Fruit fly (Drosophila melanogaster) whole organism, embryonic: ENCODE measurements around the gene Pk34A.

ENCODE experiments used
- Asciz ChIP-seq: fragments of 200-800 bp; sonication (Bioruptor generic); optimal IDR thresholded peaks from 2 replicates; lab custom pipeline; 2017; ENCODE audit warnings: missing biosample characterization, mild to moderate bottlenecking, missing genetic modification characterization, missing genetic modification reagents
- BEAF-32 ChIP-seq: fragments of 200-800 bp; sonication (Bioruptor generic); optimal IDR thresholded peaks from 3 replicates; lab custom pipeline; 2017; ENCODE audit warnings: missing biosample characterization, missing genetic modification characterization, mild to moderate bottlenecking, moderate library complexity, missing genetic modification reagents
- Blimp-1 ChIP-seq: fragments of 200-800 bp; sonication (Bioruptor generic); optimal IDR thresholded peaks from 3 replicates; lab custom pipeline; 2018; ENCODE audit warnings: missing biosample characterization, missing genetic modification characterization, mild to moderate bottlenecking, moderate library complexity, missing genetic modification reagents
- C15 ChIP-seq: fragments of 200-800 bp; sonication (Bioruptor generic); IDR thresholded peaks from 3 replicates; pipeline ENCODE4 v1.3.6; 2022; ENCODE audit warnings: missing biosample characterization, missing genetic modification characterization
- CG10209 ChIP-seq: fragments of 200-800 bp; sonication (Bioruptor generic); optimal IDR thresholded peaks from 3 replicates; lab custom pipeline; 2017; ENCODE audit warnings: missing biosample characterization, mild to moderate bottlenecking, missing genetic modification characterization, missing genetic modification reagents
- CG12071 ChIP-seq: fragments of 200-800 bp; sonication (Bioruptor generic); optimal IDR thresholded peaks from 3 replicates; lab custom pipeline; 2018; ENCODE audit warnings: missing biosample characterization, mild to moderate bottlenecking, missing genetic modification characterization
- CG14441 ChIP-seq: fragments of 200-800 bp; sonication (Bioruptor generic); IDR thresholded peaks from 2 replicates; pipeline ENCODE4 v1.3.6; 2022; ENCODE audit warnings: missing biosample characterization, missing genetic modification characterization
- CG14667 ChIP-seq: fragments of 200-800 bp; sonication (Bioruptor generic); IDR thresholded peaks from 2 replicates; pipeline ENCODE4 v1.3.6; 2022; ENCODE audit warnings: missing biosample characterization, missing genetic modification characterization
- CG15514 ChIP-seq: fragments of 200-800 bp; sonication (Bioruptor generic); optimal IDR thresholded peaks from 3 replicates; lab custom pipeline; 2017; ENCODE audit warnings: missing biosample characterization, missing genetic modification characterization, mild to moderate bottlenecking, moderate library complexity, missing genetic modification reagents
- CG1603 ChIP-seq: fragments of 200-800 bp; sonication (Bioruptor generic); optimal IDR thresholded peaks from 2 replicates; lab custom pipeline; 2019; ENCODE audit warnings: missing biosample characterization, mild to moderate bottlenecking, missing genetic modification characterization, moderate library complexity
- CG17829 ChIP-seq: fragments of 200-800 bp; optimal IDR thresholded peaks from 2 replicates; lab custom pipeline; 2019; ENCODE audit warnings: missing biosample characterization, mild to moderate bottlenecking, missing genetic modification characterization, moderate library complexity
- CG18599 ChIP-seq: fragments of 200-800 bp; sonication (Bioruptor generic); optimal IDR thresholded peaks from 3 replicates; lab custom pipeline; 2017; ENCODE audit warnings: missing biosample characterization, missing genetic modification characterization, mild to moderate bottlenecking, moderate library complexity, missing genetic modification reagents
- CG31441 ChIP-seq: fragments of 200-800 bp; sonication (Bioruptor generic); IDR thresholded peaks from 2 replicates; pipeline ENCODE4 v1.3.6; 2022; ENCODE audit warnings: missing biosample characterization, missing genetic modification characterization
- CG32772 ChIP-seq: fragments of 200-800 bp; sonication (Bioruptor generic); IDR thresholded peaks from 2 replicates; pipeline ENCODE4 v1.3.6; 2022; ENCODE audit warnings: missing biosample characterization, missing genetic modification characterization
- CG3281 ChIP-seq: fragments of 200-800 bp; sonication (Bioruptor generic); optimal IDR thresholded peaks from 3 replicates; lab custom pipeline; 2017; ENCODE audit warnings: missing biosample characterization, mild to moderate bottlenecking, missing genetic modification characterization
- CG34376 ChIP-seq: fragments of 200-800 bp; sonication (Bioruptor generic); optimal IDR thresholded peaks from 2 replicates; lab custom pipeline; 2018; ENCODE audit warnings: missing biosample characterization, mild to moderate bottlenecking, missing genetic modification characterization
- CG7745 ChIP-seq: fragments of 200-800 bp; sonication (Bioruptor generic); optimal IDR thresholded peaks from 2 replicates; lab custom pipeline; 2018; ENCODE audit warnings: missing biosample characterization, mild to moderate bottlenecking, missing genetic modification characterization, moderate library complexity
- CG7839 ChIP-seq: fragments of 200-800 bp; sonication (Bioruptor generic); optimal IDR thresholded peaks from 3 replicates; lab custom pipeline; 2018; ENCODE audit warnings: missing biosample characterization, mild to moderate bottlenecking, missing genetic modification characterization, moderate library complexity
- CG7987 ChIP-seq: fragments of 200-800 bp; sonication (Bioruptor generic); optimal IDR thresholded peaks from 2 replicates; lab custom pipeline; 2018; ENCODE audit warnings: missing biosample characterization, mild to moderate bottlenecking, missing genetic modification characterization, moderate library complexity
- CG8478 ChIP-seq: fragments of >200 bp; optimal IDR thresholded peaks from 2 replicates; lab custom pipeline; 2018
- CoRest ChIP-seq: fragments of 200-800 bp; sonication (Bioruptor generic); optimal IDR thresholded peaks from 3 replicates; lab custom pipeline; 2018; ENCODE audit warnings: missing biosample characterization, mild to moderate bottlenecking, missing genetic modification characterization, moderate library complexity
- D19B ChIP-seq: fragments of 200-800 bp; sonication (Bioruptor generic); optimal IDR thresholded peaks from 2 replicates; lab custom pipeline; 2017; ENCODE audit warnings: missing biosample characterization, mild to moderate bottlenecking, missing genetic modification characterization
- Ets65A ChIP-seq: fragments of 200-800 bp; sonication (Bioruptor generic); peaks from one replicate; lab custom pipeline; 2016; ENCODE audit warnings: missing biosample characterization, missing genetic modification characterization
- Ets97D ChIP-seq: fragments of 200-800 bp; sonication (Bioruptor generic); optimal IDR thresholded peaks from 3 replicates; lab custom pipeline; 2016; ENCODE audit warnings: missing biosample characterization, missing genetic modification characterization
- Fer1 ChIP-seq: fragments of 200-800 bp; sonication (Bioruptor generic); optimal IDR thresholded peaks from 2 replicates; lab custom pipeline; 2017; ENCODE audit warnings: missing biosample characterization, mild to moderate bottlenecking, missing genetic modification characterization
- GATAe ChIP-seq: fragments of 200-800 bp; sonication (Bioruptor generic); conservative IDR thresholded peaks from 2 replicates; pipeline ENCODE4 v1.3.6; 2022; ENCODE audit warnings: missing biosample characterization, missing genetic modification characterization
- Lhr ChIP-seq: fragments of 200-800 bp; sonication (Bioruptor generic); optimal IDR thresholded peaks from 3 replicates; lab custom pipeline; 2017; ENCODE audit warnings: mild to moderate bottlenecking, missing biosample characterization, missing genetic modification reagents, missing genetic modification characterization
- Meics ChIP-seq: fragments of 200-800 bp; sonication (Bioruptor generic); optimal IDR thresholded peaks from 2 replicates; lab custom pipeline; 2017; ENCODE audit warnings: missing biosample characterization, mild to moderate bottlenecking, missing genetic modification characterization
- Pdp1 ChIP-seq, 2 experiments: fragments of 200-800 bp; sonication (Bioruptor generic); optimal IDR thresholded peaks; 3 replicates each; lab custom pipeline; 2016; ENCODE audit warnings: missing biosample characterization in 2 of 2, missing genetic modification characterization in 2 of 2, mild to moderate bottlenecking in 1 of 2, moderate library complexity in 1 of 2
- Ptx1 ChIP-seq: fragments of 200-800 bp; sonication (Bioruptor generic); IDR thresholded peaks from 2 replicates; pipeline ENCODE4 v1.3.6; 2022; ENCODE audit warnings: missing biosample characterization, missing genetic modification characterization
- Sox102F ChIP-seq: fragments of 200-800 bp; sonication (Bioruptor generic); optimal IDR thresholded peaks from 2 replicates; lab custom pipeline; 2018; ENCODE audit warnings: missing biosample characterization, mild to moderate bottlenecking, missing genetic modification characterization, moderate library complexity
- bcd ChIP-seq: fragments of 200-800 bp; sonication (Bioruptor generic); optimal IDR thresholded peaks from 2 replicates; lab custom pipeline; 2017; ENCODE audit warnings: missing biosample characterization, mild to moderate bottlenecking, missing genetic modification characterization
- caup ChIP-seq: fragments of 200-800 bp; sonication (Bioruptor generic); optimal IDR thresholded peaks from 3 replicates; lab custom pipeline; 2017; ENCODE audit warnings: missing biosample characterization, mild to moderate bottlenecking, missing genetic modification characterization, moderate library complexity; ENCODE audit not compliant: severe bottlenecking
- gem ChIP-seq: fragments of 200-800 bp; sonication (Bioruptor generic); optimal IDR thresholded peaks from 2 replicates; lab custom pipeline; 2019; ENCODE audit warnings: missing biosample characterization, mild to moderate bottlenecking, missing genetic modification characterization, moderate library complexity
- gro ChIP-seq: fragments of 200-800 bp; sonication (Bioruptor generic); optimal IDR thresholded peaks from 2 replicates; lab custom pipeline; 2016; ENCODE audit warnings: missing biosample characterization, missing genetic modification characterization
- insv ChIP-seq, 2 experiments: fragments of 200-800 bp; sonication (Bioruptor generic); optimal IDR thresholded peaks; 3 replicates each; lab custom pipeline; 2016 to 2018; ENCODE audit warnings: missing biosample characterization in 2 of 2, missing genetic modification characterization in 2 of 2
- knrl ChIP-seq: fragments of 200-800 bp; sonication (Bioruptor generic); IDR thresholded peaks from 3 replicates; pipeline ENCODE4 v1.3.6; 2022; ENCODE audit warnings: missing biosample characterization, missing genetic modification characterization; ENCODE audit not compliant: partially characterized antibody
- lab ChIP-seq: fragments of 200-800 bp; sonication (Bioruptor generic); optimal IDR thresholded peaks from 3 replicates; lab custom pipeline; 2017; ENCODE audit warnings: missing biosample characterization, missing genetic modification characterization, mild to moderate bottlenecking, moderate library complexity, missing genetic modification reagents
- mirr ChIP-seq: fragments of 200-800 bp; sonication (Bioruptor generic); optimal IDR thresholded peaks from 3 replicates; lab custom pipeline; 2018; ENCODE audit warnings: missing biosample characterization, mild to moderate bottlenecking, missing genetic modification characterization
- nau ChIP-seq: fragments of 200-800 bp; sonication (Bioruptor generic); optimal IDR thresholded peaks from 3 replicates; lab custom pipeline; 2017; ENCODE audit warnings: missing biosample characterization, mild to moderate bottlenecking, missing genetic modification characterization, missing genetic modification reagents
- nmo ChIP-seq: fragments of 200-800 bp; sonication (Bioruptor generic); optimal IDR thresholded peaks from 2 replicates; lab custom pipeline; 2018; ENCODE audit warnings: missing biosample characterization, mild to moderate bottlenecking, missing genetic modification characterization, moderate library complexity
- pan ChIP-seq, 4 experiments: fragments of >200 bp in 3 of 4; fragments of 200-800 bp in 1 of 4; sonication (Bioruptor generic) in 1 of 4; optimal IDR thresholded peaks in 3 of 4; IDR thresholded peaks in 1 of 4; 2 replicates each; pipeline versions ENCODE4 v1.3.6 to Lab custom; 2017 to 2022; ENCODE audit warnings: missing biosample characterization in 2 of 4, missing genetic modification characterization in 2 of 4, mixed read lengths in 1 of 4
- ro ChIP-seq: fragments of 200-800 bp; sonication (Bioruptor generic); IDR thresholded peaks from 2 replicates; pipeline ENCODE4 v1.3.6; 2022; ENCODE audit warnings: missing biosample characterization, missing genetic modification characterization
- sens ChIP-seq: fragments of 200-800 bp; sonication (Bioruptor generic); peaks from one replicate; lab custom pipeline; 2016; ENCODE audit warnings: missing biosample characterization, missing genetic modification characterization
- so ChIP-seq: fragments of 200-800 bp; sonication (Bioruptor generic); IDR thresholded peaks from 3 replicates; pipeline ENCODE4 v1.3.6; 2022; ENCODE audit warnings: missing biosample characterization, missing genetic modification characterization
- tap ChIP-seq: fragments of 200-800 bp; optimal IDR thresholded peaks from 3 replicates; lab custom pipeline; 2019; ENCODE audit warnings: missing biosample characterization, mild to moderate bottlenecking, missing genetic modification characterization, moderate library complexity
- tup ChIP-seq: fragments of 200-800 bp; sonication (Bioruptor generic); optimal IDR thresholded peaks from 2 replicates; lab custom pipeline; 2016; ENCODE audit warnings: missing biosample characterization, mild to moderate bottlenecking, missing genetic modification characterization, moderate library complexity
- zf30C ChIP-seq: fragments of 200-800 bp; sonication (Bioruptor generic); optimal IDR thresholded peaks from 3 replicates; lab custom pipeline; 2018; ENCODE audit warnings: missing biosample characterization, mild to moderate bottlenecking, missing genetic modification characterization

The Pk34A gene

DNA sequence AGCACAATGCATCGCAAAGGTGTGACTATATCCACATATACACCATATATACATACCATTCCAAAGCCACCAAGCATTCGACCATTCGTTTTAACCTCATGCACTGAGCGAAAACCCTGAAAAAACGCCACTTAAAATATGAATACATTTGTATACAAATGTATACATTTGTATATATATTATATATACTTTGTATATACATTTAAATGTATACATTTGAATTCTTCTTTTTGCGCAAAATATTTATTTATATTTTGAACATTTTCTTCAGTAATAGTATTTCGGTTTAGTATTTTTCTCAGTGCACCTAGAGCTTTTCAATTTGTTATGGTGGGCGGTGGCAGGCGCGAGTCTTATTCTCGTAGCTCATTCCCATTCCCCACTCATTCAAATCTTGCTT is 2.3 kb upstream of the Pk34A start (continued):
- TF ChIP-seq pan (optimal IDR thresholded peaks at IDR 0.05; lab: Kevin White, UChicago): no peak
- peak in 1 of 2 experiments; percentile 43 for TF ChIP-seq pan (GFP tag; optimal IDR thresholded peaks at IDR 0.05 in 1 of 2, IDR thresholded peaks at IDR 0.05 in 1 of 2)
- 0 out of 3 replicates have a peak, but pooled peaks have one; percentile 39 for TF ChIP-seq so (GFP tag; lab: Robert Waterston, UW)
- TF ChIP-seq Ets65A (GFP tag; lab: Kevin White, UChicago): peak; percentile 29
- TF ChIP-seq CG14667: no peak
- peak; percentile 62 for TF ChIP-seq Fer1 (GFP tag; lab: Kevin White, UChicago)
- TF ChIP-seq GATAe (GFP tag; lab: Robert Waterston, UW): no peak
- TF ChIP-seq CG31441: peak; percentile 33; the same call in 1 of the 2 replicates
- TF ChIP-seq CG14441 (GFP tag; lab: Robert Waterston, UW): no peak
- TF ChIP-seq Sox102F (GFP tag; lab: Kevin White, UChicago): peak; percentile 27
- TF ChIP-seq CG7839: peak; percentile 46
- TF ChIP-seq CoRest (tag; lab: Kevin White, UChicago): peak; percentile 24
- peak; percentile 6 for TF ChIP-seq tap (tag; lab: Kevin White, UChicago)
- no peak for TF ChIP-seq BEAF-32 (GFP tag; lab: Kevin White, UChicago)
- 0 out of 2 replicates have a peak, but pooled peaks have one; percentile 25 for TF ChIP-seq Ptx1 (GFP tag; lab: Robert Waterston, UW)
- peak; percentile 61 for TF ChIP-seq gem (tag; lab: Kevin White, UChicago)
- TF ChIP-seq CG17829 (tag; lab: Kevin White, UChicago): no peak
- peak; percentile 33 for TF ChIP-seq Blimp-1 (GFP tag; lab: Kevin White, UChicago)
- TF ChIP-seq CG1603 (tag; lab: Kevin White, UChicago): no peak
- TF ChIP-seq CG32772: 0 out of 2 replicates have a peak, but pooled peaks have one; percentile 13
- peak; percentile 3 for TF ChIP-seq CG10209
- TF ChIP-seq knrl (GFP tag; lab: Robert Waterston, UW): no peak
- peak; percentile 12 for TF ChIP-seq nmo (GFP tag; lab: Kevin White, UChicago)

DNA sequence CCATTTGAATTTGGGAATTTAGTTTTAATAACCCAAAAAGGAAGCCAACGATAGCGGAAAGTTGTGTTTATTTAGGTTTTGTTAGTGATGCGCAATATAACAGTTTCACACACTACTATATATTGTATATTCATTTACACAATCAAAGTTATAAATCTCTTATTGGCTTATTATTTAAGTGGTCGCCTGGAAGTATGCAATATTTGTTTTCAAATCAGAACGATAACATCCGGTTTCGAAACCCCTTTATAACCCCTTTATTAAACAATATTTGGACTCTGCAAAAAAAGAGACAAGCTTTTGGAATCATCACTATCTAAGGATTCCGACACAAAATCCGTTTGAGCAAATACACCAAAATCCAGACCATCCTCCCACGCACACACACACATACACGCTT is 707 bp upstream of the Pk34A start:
- TF ChIP-seq insv (GFP tag; optimal IDR thresholded peaks at IDR 0.05; lab: Kevin White, UChicago) (peak in 1 of 2 experiments; percentile 89), CG34376 (GFP tag; lab: Kevin White, UChicago) (peak; percentile 34), CG8478 (lab: Kevin White, UChicago) (no peak), mirr (GFP tag; lab: Kevin White, UChicago) (peak; percentile 51), CG7745 (tag; lab: Kevin White, UChicago) (no peak), Meics (GFP tag; lab: Kevin White, UChicago) (peak; percentile 42), CG15514 (peak; percentile 22), D19B (no peak), Ets97D (GFP tag; lab: Kevin White, UChicago) (peak; percentile 90), knrl (GFP tag; lab: Robert Waterston, UW) (no peak), zf30C (no peak), Lhr (GFP tag; lab: Kevin White, UChicago) (no peak), tup (GFP tag; lab: Kevin White, UChicago) (no peak), nau (GFP tag; lab: Kevin White, UChicago) (peak; percentile 34), Blimp-1 (GFP tag; lab: Kevin White, UChicago) (no peak), bcd (peak; percentile 6), Asciz (GFP tag; lab: Kevin White, UChicago) (peak; percentile 28), CG18599 (GFP tag; lab: Kevin White, UChicago) (no peak), caup (peak; percentile 1), sens (peak; percentile 59), CG3281 (GFP tag; lab: Kevin White, UChicago) (peak; percentile 51), lab (GFP tag; lab: Kevin White, UChicago) (peak; percentile 60), CG12071 (GFP tag; lab: Kevin White, UChicago) (peak; percentile 6), gro (GFP tag; lab: Kevin White, UChicago) (no peak), ro (GFP tag; lab: Robert Waterston, UW) (no peak), C15 (no peak), CG7987 (GFP tag; lab: Kevin White, UChicago) (peak; percentile 33), Pdp1 (GFP tag; optimal IDR thresholded peaks at IDR 0.05; lab: Kevin White, UChicago) (no peak)
